Fruit fly (Drosophila melanogaster) whole organism, prepupa: ENCODE results near the gene PLCXD.

Experiments used
- Blimp-1 ChIP-seq: fragments of 200-800 bp; sonication (Bioruptor generic); optimal IDR thresholded peaks from 3 replicates; lab custom pipeline; 2017; ENCODE audit warnings: missing biosample characterization, missing genetic modification characterization, mild to moderate bottlenecking, moderate library complexity, missing genetic modification reagents
- CG10631 ChIP-seq: fragments of 200-800 bp; sonication (Bioruptor generic); optimal IDR thresholded peaks from 2 replicates; lab custom pipeline; 2016; ENCODE audit warnings: missing biosample characterization, missing genetic modification characterization
- CG10669 ChIP-seq: fragments of 200-800 bp; sonication (Bioruptor generic); optimal IDR thresholded peaks from 3 replicates; lab custom pipeline; 2018; ENCODE audit warnings: missing biosample characterization, mild to moderate bottlenecking, missing genetic modification characterization, moderate library complexity
- CG11294 ChIP-seq: fragments of 200-800 bp; sonication (Bioruptor generic); IDR thresholded peaks from 2 replicates; pipeline ENCODE4 v1.3.6; 2022; ENCODE audit warnings: missing biosample characterization, missing genetic modification characterization
- CG11762 ChIP-seq: fragments of 200-800 bp; sonication (Bioruptor generic); optimal IDR thresholded peaks from 3 replicates; lab custom pipeline; 2016; ENCODE audit warnings: missing biosample characterization, missing genetic modification characterization; ENCODE audit not compliant: insufficient read depth
- CG15336 ChIP-seq: fragments of 200-800 bp; sonication (Bioruptor generic); IDR thresholded peaks from 2 replicates; pipeline ENCODE4 v1.3.6; 2022; ENCODE audit warnings: missing biosample characterization, missing genetic modification characterization
- CG1621 ChIP-seq: fragments of 200-800 bp; sonication (Bioruptor generic); optimal IDR thresholded peaks from 3 replicates; lab custom pipeline; 2018; ENCODE audit warnings: missing biosample characterization, mild to moderate bottlenecking, missing genetic modification characterization
- CG16779 ChIP-seq: fragments of 200-800 bp; sonication (Bioruptor generic); optimal IDR thresholded peaks from 3 replicates; lab custom pipeline; 2017; ENCODE audit warnings: missing biosample characterization, mild to moderate bottlenecking, missing genetic modification characterization
- CG3032 ChIP-seq: fragments of 200-800 bp; optimal IDR thresholded peaks from 2 replicates; lab custom pipeline; 2019; ENCODE audit warnings: missing biosample characterization, mild to moderate bottlenecking, missing genetic modification characterization, moderate library complexity
- CG31627 ChIP-seq: fragments of 200-800 bp; sonication (Bioruptor generic); optimal IDR thresholded peaks from 3 replicates; lab custom pipeline; 2016; ENCODE audit warnings: missing biosample characterization, missing genetic modification characterization
- CG32006 ChIP-seq: fragments of 200-800 bp; sonication (Bioruptor generic); optimal IDR thresholded peaks from 3 replicates; lab custom pipeline; 2017; ENCODE audit warnings: missing biosample characterization, mild to moderate bottlenecking, missing genetic modification characterization
- CG34406 ChIP-seq: fragments of 200-800 bp; sonication (Bioruptor generic); optimal IDR thresholded peaks from 3 replicates; lab custom pipeline; 2016; ENCODE audit warnings: missing biosample characterization, missing genetic modification characterization
- CG3919 ChIP-seq: fragments of 200-800 bp; sonication (Bioruptor generic); optimal IDR thresholded peaks from 3 replicates; lab custom pipeline; 2016; ENCODE audit warnings: missing biosample characterization, missing genetic modification characterization
- CG4318 ChIP-seq: fragments of 200-800 bp; sonication (Bioruptor generic); optimal IDR thresholded peaks from 3 replicates; lab custom pipeline; 2017; ENCODE audit warnings: missing biosample characterization, mild to moderate bottlenecking, missing genetic modification characterization
- CG6163 ChIP-seq: fragments of 200-800 bp; sonication (Bioruptor generic); IDR thresholded peaks from 3 replicates; pipeline ENCODE4 v1.3.6; 2022; ENCODE audit warnings: missing biosample characterization, missing genetic modification characterization
- CG6276 ChIP-seq: fragments of 200-800 bp; sonication (Bioruptor generic); optimal IDR thresholded peaks from 2 replicates; lab custom pipeline; 2017; ENCODE audit warnings: missing biosample characterization, mild to moderate bottlenecking, missing genetic modification characterization
- CG6792 ChIP-seq: fragments of 200-800 bp; sonication (Bioruptor generic); optimal IDR thresholded peaks from 3 replicates; lab custom pipeline; 2016; ENCODE audit warnings: missing biosample characterization, missing genetic modification characterization
- CG6808 ChIP-seq: fragments of 200-800 bp; sonication (Bioruptor generic); optimal IDR thresholded peaks from 3 replicates; lab custom pipeline; 2017; ENCODE audit warnings: missing biosample characterization, missing genetic modification characterization, mild to moderate bottlenecking, moderate library complexity, missing genetic modification reagents
- CG6854 ChIP-seq: fragments of 200-800 bp; sonication (Bioruptor generic); optimal IDR thresholded peaks from 2 replicates; lab custom pipeline; 2017; ENCODE audit warnings: missing biosample characterization, mild to moderate bottlenecking, missing genetic modification characterization
- CG8119 ChIP-seq: fragments of 200-800 bp; sonication (Bioruptor generic); IDR thresholded peaks from 3 replicates; pipeline ENCODE4 v1.3.6; 2022; ENCODE audit warnings: missing biosample characterization, missing genetic modification characterization
- CG8319 ChIP-seq: fragments of 200-800 bp; sonication (Bioruptor generic); optimal IDR thresholded peaks from 3 replicates; lab custom pipeline; 2016; ENCODE audit warnings: missing biosample characterization, missing genetic modification characterization
- CG9139 ChIP-seq: fragments of 200-800 bp; sonication (Bioruptor generic); optimal IDR thresholded peaks from 3 replicates; lab custom pipeline; 2017; ENCODE audit warnings: missing biosample characterization, mild to moderate bottlenecking, missing genetic modification characterization
- Eip75B ChIP-seq: fragments of 200-800 bp; sonication (Bioruptor generic); optimal IDR thresholded peaks from 3 replicates; lab custom pipeline; 2016; ENCODE audit warnings: missing biosample characterization, missing genetic modification characterization
- Eip78C ChIP-seq: fragments of 200-800 bp; sonication (Bioruptor generic); peaks from one replicate; lab custom pipeline; 2016; ENCODE audit warnings: missing biosample characterization, missing genetic modification characterization
- Eip93F ChIP-seq: fragments of 200-800 bp; sonication (Bioruptor generic); optimal IDR thresholded peaks from 2 replicates; lab custom pipeline; 2016; ENCODE audit warnings: missing biosample characterization, mild to moderate bottlenecking, missing genetic modification characterization
- Ets96B ChIP-seq: fragments of 200-800 bp; optimal IDR thresholded peaks from 2 replicates; lab custom pipeline; 2019; ENCODE audit warnings: missing biosample characterization, mild to moderate bottlenecking, missing genetic modification characterization, moderate library complexity
- Gug ChIP-seq: fragments of 200-800 bp; sonication (Bioruptor generic); IDR thresholded peaks from 2 replicates; pipeline ENCODE4 v1.3.6; 2022; ENCODE audit warnings: missing biosample characterization, missing genetic modification characterization
- Hr38 ChIP-seq: sonication (Bioruptor generic); optimal IDR thresholded peaks from 2 replicates; lab custom pipeline; 2016; ENCODE audit warnings: missing biosample characterization, missing genetic modification characterization
- Hr39 ChIP-seq: fragments of 200-800 bp; sonication (Bioruptor generic); optimal IDR thresholded peaks from 2 replicates; lab custom pipeline; 2016; ENCODE audit warnings: missing biosample characterization, missing genetic modification characterization
- Hr4 ChIP-seq: fragments of 200-800 bp; sonication (Bioruptor generic); optimal IDR thresholded peaks from 3 replicates; lab custom pipeline; 2016; ENCODE audit warnings: missing biosample characterization, missing genetic modification characterization
- Lpt ChIP-seq: fragments of 200-800 bp; sonication (Bioruptor generic); optimal IDR thresholded peaks from 3 replicates; lab custom pipeline; 2016; ENCODE audit warnings: missing biosample characterization, missing genetic modification characterization
- Met ChIP-seq: fragments of 200-800 bp; sonication (Bioruptor generic); optimal IDR thresholded peaks from 3 replicates; lab custom pipeline; 2016; ENCODE audit warnings: missing biosample characterization, missing genetic modification characterization
- Smox ChIP-seq: fragments of 200-800 bp; sonication (Bioruptor generic); optimal IDR thresholded peaks from 3 replicates; lab custom pipeline; 2016; ENCODE audit warnings: missing biosample characterization, missing genetic modification characterization
- Sox14 ChIP-seq: fragments of 200-800 bp; sonication (Bioruptor generic); optimal IDR thresholded peaks from 3 replicates; lab custom pipeline; 2016; ENCODE audit warnings: missing biosample characterization, missing genetic modification characterization
- Sox15 ChIP-seq: fragments of 200-800 bp; sonication (Bioruptor generic); optimal IDR thresholded peaks from 3 replicates; lab custom pipeline; 2016; ENCODE audit warnings: missing biosample characterization, missing genetic modification characterization
- dac ChIP-seq: fragments of 200-800 bp; sonication (Bioruptor generic); optimal IDR thresholded peaks from 2 replicates; lab custom pipeline; 2017; ENCODE audit warnings: missing biosample characterization, mild to moderate bottlenecking, missing genetic modification characterization
- dsx ChIP-seq: fragments of 200-800 bp; optimal IDR thresholded peaks from 3 replicates; lab custom pipeline; 2019; ENCODE audit warnings: missing biosample characterization, mild to moderate bottlenecking, missing genetic modification characterization, moderate library complexity; ENCODE audit not compliant: poor library complexity, severe bottlenecking
- eg ChIP-seq: fragments of 200-800 bp; sonication (Bioruptor generic); IDR thresholded peaks from 3 replicates; pipeline ENCODE4 v1.3.6; 2022; ENCODE audit warnings: missing biosample characterization, missing genetic modification characterization
- fd59A ChIP-seq: fragments of 200-800 bp; sonication (Bioruptor generic); optimal IDR thresholded peaks from 2 replicates; lab custom pipeline; 2017; ENCODE audit warnings: missing biosample characterization, mild to moderate bottlenecking, missing genetic modification characterization, missing genetic modification reagents
- fd85E ChIP-seq: fragments of 200-800 bp; sonication (Bioruptor generic); optimal IDR thresholded peaks from 3 replicates; lab custom pipeline; 2016; ENCODE audit warnings: missing biosample characterization, missing genetic modification characterization
- fkh ChIP-seq: fragments of 200-800 bp; sonication (Bioruptor generic); optimal IDR thresholded peaks from 3 replicates; lab custom pipeline; 2017; ENCODE audit warnings: missing biosample characterization, mild to moderate bottlenecking, missing genetic modification characterization, moderate library complexity
- lz ChIP-seq: fragments of 200-800 bp; sonication (Bioruptor generic); optimal IDR thresholded peaks from 3 replicates; lab custom pipeline; 2016; ENCODE audit warnings: missing biosample characterization, missing genetic modification characterization
- net ChIP-seq: fragments of 200-800 bp; sonication (Bioruptor generic); optimal IDR thresholded peaks from 3 replicates; lab custom pipeline; 2016; ENCODE audit warnings: missing biosample characterization, missing genetic modification characterization
- salr ChIP-seq, 2 experiments: fragments of 200-800 bp; sonication (Bioruptor generic); optimal IDR thresholded peaks; 3 replicates each; lab custom pipeline; 2016 to 2018; ENCODE audit warnings: missing biosample characterization in 2 of 2, missing genetic modification characterization in 2 of 2, mild to moderate bottlenecking in 1 of 2
- spab ChIP-seq: fragments of 200-800 bp; sonication (Bioruptor generic); optimal IDR thresholded peaks from 2 replicates; lab custom pipeline; 2017; ENCODE audit warnings: missing biosample characterization, mild to moderate bottlenecking, missing genetic modification characterization, missing genetic modification reagents
- ss ChIP-seq, 2 experiments: fragments of 200-800 bp; sonication (Bioruptor generic); optimal IDR thresholded peaks; 2 replicates in 1 of 2; 3 replicates in 1 of 2; lab custom pipeline; 2017 to 2018; ENCODE audit warnings: mild to moderate bottlenecking in 2 of 2, missing biosample characterization in 2 of 2, missing genetic modification characterization in 2 of 2, moderate library complexity in 1 of 2
- svp ChIP-seq: fragments of 200-800 bp; sonication (Bioruptor generic); peaks from one replicate; lab custom pipeline; 2016; ENCODE audit warnings: missing biosample characterization, missing genetic modification characterization
- vri ChIP-seq: fragments of 200-800 bp; sonication (Bioruptor generic); optimal IDR thresholded peaks from 3 replicates; lab custom pipeline; 2016; ENCODE audit warnings: missing biosample characterization, mild to moderate bottlenecking, missing genetic modification characterization

PLCXD gene

dm6 chr2L:12013741-12014393 lies 35.4 kb upstream of the PLCXD start:
- TF ChIP-seq ss (GFP tag; optimal IDR thresholded peaks at IDR 0.05; lab: Kevin White, UChicago) (peak; percentile 80 to 84), Eip78C (GFP tag; lab: Kevin White, UChicago) (peak; percentile 21), CG6792 (GFP tag; lab: Kevin White, UChicago) (peak; percentile 25), Sox15 (GFP tag; lab: Kevin White, UChicago) (no peak), spab (GFP tag; lab: Kevin White, UChicago) (peak; percentile 62), CG15336 (no peak), Sox14 (GFP tag; lab: Kevin White, UChicago) (peak; percentile 45), CG31627 (GFP tag; lab: Kevin White, UChicago) (no peak), Gug (GFP tag; lab: Robert Waterston, UW) (no peak), Hr39 (GFP tag; lab: Kevin White, UChicago) (no peak), fkh (GFP tag; lab: Kevin White, UChicago) (no peak), dsx (GFP tag; lab: Kevin White, UChicago) (peak; percentile 98), Eip75B (GFP tag; lab: Kevin White, UChicago) (peak; percentile 67), Blimp-1 (GFP tag; lab: Kevin White, UChicago) (peak; percentile 59), CG9139 (GFP tag; lab: Kevin White, UChicago) (peak; percentile 80), CG6808 (GFP tag; lab: Kevin White, UChicago) (peak; percentile 81), CG6854 (GFP tag; lab: Kevin White, UChicago) (peak; percentile 81), fd59A (no peak), salr (GFP tag; optimal IDR thresholded peaks at IDR 0.05; lab: Kevin White, UChicago) (peak in 1 of 2 experiments; percentile 17), eg (GFP tag; lab: Robert Waterston, UW) (0 out of 3 replicates have a peak, but pooled peaks have one; percentile 15), Hr38 (GFP tag; lab: Kevin White, UChicago) (no peak), CG4318 (GFP tag; lab: Kevin White, UChicago) (no peak), CG6163 (GFP tag; lab: Robert Waterston, UW) (peak; percentile 65; the same call in 2 of the 3 replicates), net (GFP tag; lab: Kevin White, UChicago) (no peak), fd85E (GFP tag; lab: Kevin White, UChicago) (no peak), CG32006 (GFP tag; lab: Kevin White, UChicago) (no peak), Lpt (peak; percentile 78), CG3032 (tag; lab: Kevin White, UChicago) (peak; percentile 18), svp (peak; percentile 98), CG6276 (GFP tag; lab: Kevin White, UChicago) (peak; percentile 39), CG1621 (tag; lab: Kevin White, UChicago) (peak; percentile 72), CG8319 (GFP tag; lab: Kevin White, UChicago) (no peak), Eip93F (no peak), CG8119 (GFP tag; lab: Robert Waterston, UW) (peak; percentile 30; the same call in 1 of the 3 replicates), Met (GFP tag; lab: Kevin White, UChicago) (peak; percentile 69), CG10631 (GFP tag; lab: Kevin White, UChicago) (peak; percentile 41), CG34406 (GFP tag; lab: Kevin White, UChicago) (no peak), CG11762 (no peak), Ets96B (tag; lab: Kevin White, UChicago) (peak; percentile 37), CG3919 (peak; percentile 71), dac (GFP tag; lab: Kevin White, UChicago) (no peak), CG10669 (GFP tag; lab: Kevin White, UChicago) (peak; percentile 46), CG16779 (no peak), Hr4 (no peak), lz (GFP tag; lab: Kevin White, UChicago) (no peak), CG11294 (GFP tag; lab: Robert Waterston, UW) (no peak), Smox (GFP tag; lab: Kevin White, UChicago) (no peak), vri (GFP tag; lab: Kevin White, UChicago) (peak; percentile 95)
